Worm (Caenorhabditis elegans) whole organism, L4 larva: ENCODE data around the gene zmp-2.

ENCODE experiments used
- Y48G9A.11 ChIP-seq: fragments of 200-800 bp; sonication (Bioruptor generic); IDR thresholded peaks from 2 replicates; pipeline ENCODE4 v1.3.6; 2022; ENCODE audit warnings: missing genetic modification reagents, missing genetic modification characterization, missing compliant biosample characterization
- ceh-28 ChIP-seq: fragments of 150-350 bp; optimal IDR thresholded peaks from 2 replicates; lab custom pipeline; 2014; ENCODE audit warnings: missing biosample characterization, missing genetic modification reagents, missing genetic modification characterization
- daf-16 ChIP-seq, 3 experiments: sonication (generic microtip); optimal IDR thresholded peaks; 2 replicates each; lab custom pipeline; 2016 to 2017; ENCODE audit warnings: missing genetic modification characterization in 3 of 3, missing genetic modification reagents in 3 of 3, mild to moderate bottlenecking in 2 of 3, missing compliant biosample characterization in 2 of 3, missing biosample characterization in 1 of 3, moderate library complexity in 1 of 3
- dmd-8 ChIP-seq: fragments of 200-800 bp; sonication (Bioruptor generic); IDR thresholded peaks from 2 replicates; pipeline ENCODE4 v1.3.6; 2022; ENCODE audit warnings: missing genetic modification characterization, missing compliant biosample characterization
- dve-1 ChIP-seq: sonication (generic microtip); optimal IDR thresholded peaks from 2 replicates; lab custom pipeline; 2017; ENCODE audit warnings: antibody characterized with exemption, mild to moderate bottlenecking, missing genetic modification characterization, missing compliant biosample characterization; ENCODE audit not compliant: insufficient read depth
- lsy-2 ChIP-seq, 2 experiments: fragments of 150-350 bp in 1 of 2; sonication (generic microtip) in 1 of 2; optimal IDR thresholded peaks; 2 replicates each; lab custom pipeline; 2014 to 2017; ENCODE audit warnings: missing biosample characterization in 2 of 2, missing genetic modification characterization in 2 of 2
- mdt-29 ChIP-seq: fragments of 200-800 bp; sonication (Bioruptor generic); IDR thresholded peaks from 2 replicates; pipeline ENCODE4 v1.3.6; 2022; ENCODE audit warnings: missing genetic modification reagents, missing genetic modification characterization, missing compliant biosample characterization
- skn-1 ChIP-seq: fragments of 150-350 bp; optimal IDR thresholded peaks from 2 replicates; lab custom pipeline; 2014; ENCODE audit warnings: missing biosample characterization, missing genetic modification characterization

- TF ChIP-seq ceh-28 (tag; lab: Kevin White, UChicago) (peak; percentile 40), lsy-2 (tag; optimal IDR thresholded peaks at IDR 0.05; lab: Kevin White, UChicago) (peak; percentile 73 to 96), Y48G9A.11 (GFP tag; lab: Robert Waterston, UW) (peak; percentile 38; the same call in 1 of the 2 replicates), skn-1 (tag; lab: Kevin White, UChicago) (no peak), daf-16 (GFP tag; optimal IDR thresholded peaks at IDR 0.05; lab: Kevin White, UChicago) (peak in 1 of 2 experiments; percentile 30), daf-16 (tag; optimal IDR thresholded peaks at IDR 0.05; lab: Kevin White, UChicago) (peak; percentile 40), mdt-29 (GFP tag; lab: Robert Waterston, UW) (no peak), dmd-8 (GFP tag; lab: Robert Waterston, UW) (no peak), dve-1 (tag; lab: Kevin White, UChicago) (peak; percentile 94)
Measured at ce11 chrIII:2596984-2597454, 39.2 kb upstream of the zmp-2 start, which contains the start of gene apb-1.
